Fruit fly (Drosophila melanogaster) whole organism, embryonic: Measurements from ENCODE around the gene Cpr67Fa1.

ENCODE experiments used
- Abd-B ChIP-seq: fragments of 200-800 bp; sonication (Bioruptor generic); optimal IDR thresholded peaks from 2 replicates; lab custom pipeline; 2018; ENCODE audit warnings: missing biosample characterization, mild to moderate bottlenecking, missing genetic modification characterization, moderate library complexity
- Antp ChIP-seq: fragments of 200-800 bp; sonication (Bioruptor generic); optimal IDR thresholded peaks from 3 replicates; lab custom pipeline; 2016; ENCODE audit warnings: missing biosample characterization, missing genetic modification characterization
- CG10321 ChIP-seq: fragments of 200-800 bp; sonication (Bioruptor generic); IDR thresholded peaks from 2 replicates; pipeline ENCODE4 v1.3.6; 2022; ENCODE audit warnings: missing biosample characterization, missing genetic modification characterization
- CG10979 ChIP-seq: fragments of 200-800 bp; sonication (Bioruptor generic); optimal IDR thresholded peaks from 2 replicates; lab custom pipeline; 2018; ENCODE audit warnings: missing biosample characterization, mild to moderate bottlenecking, missing genetic modification characterization, moderate library complexity
- CG11093 ChIP-seq: fragments of 200-800 bp; sonication (Bioruptor generic); IDR thresholded peaks from 3 replicates; pipeline ENCODE4 v1.3.6; 2022; ENCODE audit warnings: missing biosample characterization, missing genetic modification characterization
- CG11247 ChIP-seq: fragments of 200-800 bp; sonication (Bioruptor generic); IDR thresholded peaks from 2 replicates; pipeline ENCODE4 v1.3.6; 2022; ENCODE audit warnings: missing biosample characterization, missing genetic modification characterization
- CG11504 ChIP-seq: fragments of 200-800 bp; sonication (Bioruptor generic); optimal IDR thresholded peaks from 3 replicates; lab custom pipeline; 2019; ENCODE audit warnings: missing biosample characterization, mild to moderate bottlenecking, missing genetic modification characterization, moderate library complexity
- CG12219 ChIP-seq: fragments of 200-800 bp; sonication (Bioruptor generic); optimal IDR thresholded peaks from 3 replicates; lab custom pipeline; 2018; ENCODE audit warnings: missing biosample characterization, mild to moderate bottlenecking, missing genetic modification characterization
- CG12942 ChIP-seq: fragments of 200-800 bp; sonication (Bioruptor generic); optimal IDR thresholded peaks from 3 replicates; lab custom pipeline; 2016; ENCODE audit warnings: missing biosample characterization, missing genetic modification characterization
- CG14050 ChIP-seq: fragments of 200-800 bp; sonication (Bioruptor generic); IDR thresholded peaks from 3 replicates; pipeline ENCODE4 v1.3.6; 2022; ENCODE audit warnings: missing biosample characterization, missing genetic modification characterization
- CG14710 ChIP-seq: fragments of 200-800 bp; sonication (Bioruptor generic); optimal IDR thresholded peaks from 3 replicates; lab custom pipeline; 2019; ENCODE audit warnings: missing biosample characterization, mild to moderate bottlenecking, missing genetic modification characterization, moderate library complexity
- CG1832 ChIP-seq: fragments of 200-800 bp; sonication (Bioruptor generic); optimal IDR thresholded peaks from 2 replicates; lab custom pipeline; 2017; ENCODE audit warnings: missing biosample characterization, mild to moderate bottlenecking, missing genetic modification characterization, inconsistent platforms
- CG2199 ChIP-seq: fragments of 200-800 bp; sonication (Bioruptor generic); IDR thresholded peaks from 3 replicates; pipeline ENCODE4 v1.3.6; 2022; ENCODE audit warnings: missing biosample characterization, missing genetic modification characterization
- CG30020 ChIP-seq: fragments of 200-800 bp; optimal IDR thresholded peaks from 2 replicates; lab custom pipeline; 2019; ENCODE audit warnings: missing biosample characterization, mild to moderate bottlenecking, missing genetic modification characterization, moderate library complexity
- CG3065 ChIP-seq: fragments of 200-800 bp; sonication (Bioruptor generic); optimal IDR thresholded peaks from 2 replicates; lab custom pipeline; 2016; ENCODE audit warnings: missing biosample characterization, missing genetic modification characterization
- CG34422 ChIP-seq: fragments of 200-800 bp; sonication (Bioruptor generic); IDR thresholded peaks from 3 replicates; pipeline ENCODE4 v1.3.6; 2022; ENCODE audit warnings: missing biosample characterization, missing genetic modification characterization
- CG42726 ChIP-seq: fragments of 200-800 bp; sonication (Bioruptor generic); IDR thresholded peaks from 2 replicates; pipeline ENCODE4 v1.3.6; 2022; ENCODE audit warnings: missing biosample characterization, missing genetic modification characterization; ENCODE audit not compliant: partially characterized antibody
- CG5180 ChIP-seq: fragments of 200-800 bp; sonication (Bioruptor generic); optimal IDR thresholded peaks from 3 replicates; lab custom pipeline; 2017; ENCODE audit warnings: missing biosample characterization, missing genetic modification characterization, mild to moderate bottlenecking, moderate library complexity, missing genetic modification reagents
- Dek ChIP-seq: fragments of 200-800 bp; sonication (Bioruptor generic); optimal IDR thresholded peaks from 3 replicates; lab custom pipeline; 2019; ENCODE audit warnings: missing biosample characterization, mild to moderate bottlenecking, missing genetic modification characterization, moderate library complexity
- Elba2 ChIP-seq: fragments of 200-800 bp; sonication (Bioruptor generic); optimal IDR thresholded peaks from 3 replicates; lab custom pipeline; 2016; ENCODE audit warnings: missing biosample characterization, missing genetic modification characterization
- Hr51 ChIP-seq, 2 experiments: fragments of 200-800 bp; sonication (Bioruptor generic); optimal IDR thresholded peaks; 2 replicates in 1 of 2; 3 replicates in 1 of 2; lab custom pipeline; 2016 to 2018; ENCODE audit warnings: missing biosample characterization in 2 of 2, missing genetic modification characterization in 2 of 2, mild to moderate bottlenecking in 1 of 2, moderate library complexity in 1 of 2
- Max ChIP-seq: fragments of 200-800 bp; sonication (Bioruptor generic); optimal IDR thresholded peaks from 2 replicates; lab custom pipeline; 2016; ENCODE audit warnings: missing biosample characterization, mild to moderate bottlenecking, missing genetic modification characterization
- Scr ChIP-seq: fragments of 200-800 bp; sonication (Bioruptor generic); IDR thresholded peaks from 2 replicates; pipeline ENCODE4 v1.3.6; 2022; ENCODE audit warnings: missing biosample characterization, missing genetic modification characterization; ENCODE audit not compliant: partially characterized antibody
- Sox100B ChIP-seq: fragments of 200-800 bp; sonication (Bioruptor generic); optimal IDR thresholded peaks from 3 replicates; lab custom pipeline; 2018; ENCODE audit warnings: missing biosample characterization, mild to moderate bottlenecking, missing genetic modification characterization
- Xrp1 ChIP-seq: fragments of 200-800 bp; sonication (Bioruptor generic); IDR thresholded peaks from 2 replicates; pipeline ENCODE4 v1.3.6; 2022; ENCODE audit warnings: missing biosample characterization, missing genetic modification characterization
- aop ChIP-seq: fragments of 200-800 bp; sonication (Bioruptor generic); IDR thresholded peaks from 2 replicates; pipeline ENCODE4 v1.3.6; 2022; ENCODE audit warnings: missing biosample characterization, missing genetic modification characterization
- bcd ChIP-seq: fragments of 200-800 bp; sonication (Bioruptor generic); optimal IDR thresholded peaks from 2 replicates; lab custom pipeline; 2017; ENCODE audit warnings: missing biosample characterization, mild to moderate bottlenecking, missing genetic modification characterization
- bowl ChIP-seq: fragments of 200-800 bp; sonication (Bioruptor generic); IDR thresholded peaks from 2 replicates; pipeline ENCODE4 v1.3.6; 2022; ENCODE audit warnings: missing biosample characterization, missing genetic modification characterization
- ci ChIP-seq: fragments of 200-800 bp; sonication (Bioruptor generic); IDR thresholded peaks from 3 replicates; pipeline ENCODE4 v1.3.6; 2022; ENCODE audit warnings: missing biosample characterization, missing genetic modification characterization
- cwo ChIP-seq: fragments of 200-800 bp; sonication (Bioruptor generic); optimal IDR thresholded peaks from 3 replicates; lab custom pipeline; 2017; ENCODE audit warnings: missing biosample characterization, missing genetic modification characterization, mild to moderate bottlenecking, moderate library complexity, missing genetic modification reagents
- gsb-n ChIP-seq: fragments of 200-800 bp; sonication (Bioruptor generic); optimal IDR thresholded peaks from 3 replicates; lab custom pipeline; 2018; ENCODE audit warnings: missing biosample characterization, mild to moderate bottlenecking, missing genetic modification characterization
- mld ChIP-seq: fragments of 200-800 bp; sonication (Bioruptor generic); IDR thresholded peaks from 3 replicates; pipeline ENCODE4 v1.3.6; 2022; ENCODE audit warnings: missing biosample characterization, missing genetic modification characterization; ENCODE audit not compliant: partially characterized antibody
- nerfin-1 ChIP-seq: fragments of 200-800 bp; sonication (Bioruptor generic); optimal IDR thresholded peaks from 3 replicates; lab custom pipeline; 2019; ENCODE audit warnings: missing biosample characterization, mild to moderate bottlenecking, missing genetic modification characterization, moderate library complexity
- oc ChIP-seq: fragments of 200-800 bp; sonication (Bioruptor generic); optimal IDR thresholded peaks from 2 replicates; lab custom pipeline; 2018; ENCODE audit warnings: missing biosample characterization, mild to moderate bottlenecking, missing genetic modification characterization, moderate library complexity
- pan ChIP-seq, 4 experiments: fragments of >200 bp in 3 of 4; fragments of 200-800 bp in 1 of 4; sonication (Bioruptor generic) in 1 of 4; optimal IDR thresholded peaks in 3 of 4; IDR thresholded peaks in 1 of 4; 2 replicates each; pipeline versions ENCODE4 v1.3.6 to Lab custom; 2017 to 2022; ENCODE audit warnings: missing biosample characterization in 2 of 4, missing genetic modification characterization in 2 of 4, mixed read lengths in 1 of 4
- pfk ChIP-seq: fragments of 200-800 bp; sonication (Bioruptor generic); optimal IDR thresholded peaks from 2 replicates; lab custom pipeline; 2018; ENCODE audit warnings: missing biosample characterization, mild to moderate bottlenecking, missing genetic modification characterization, moderate library complexity
- pita ChIP-seq: fragments of 200-800 bp; sonication (Bioruptor generic); optimal IDR thresholded peaks from 2 replicates; lab custom pipeline; 2017; ENCODE audit warnings: missing biosample characterization, mild to moderate bottlenecking, missing genetic modification characterization
- pros ChIP-seq: fragments of 200-800 bp; sonication (Bioruptor generic); optimal IDR thresholded peaks from 3 replicates; lab custom pipeline; 2019; ENCODE audit warnings: missing biosample characterization, mild to moderate bottlenecking, missing genetic modification characterization, moderate library complexity
- ranshi ChIP-seq: fragments of 200-800 bp; sonication (Bioruptor generic); IDR thresholded peaks from 2 replicates; pipeline ENCODE4 v1.3.6; 2022; ENCODE audit warnings: missing biosample characterization, missing genetic modification characterization
- sc ChIP-seq, 3 experiments: fragments of >200 bp in 2 of 3; fragments of 200-800 bp in 1 of 3; sonication (Bioruptor generic) in 1 of 3; optimal IDR thresholded peaks; 2 replicates in 2 of 3; 3 replicates in 1 of 3; lab custom pipeline; 2017; ENCODE audit warnings: mild to moderate bottlenecking in 1 of 3, missing biosample characterization in 1 of 3, missing genetic modification characterization in 1 of 3, missing genetic modification reagents in 1 of 3
- sens ChIP-seq: fragments of 200-800 bp; sonication (Bioruptor generic); peaks from one replicate; lab custom pipeline; 2016; ENCODE audit warnings: missing biosample characterization, missing genetic modification characterization
- sens-2 ChIP-seq: fragments of 200-800 bp; sonication (Bioruptor generic); IDR thresholded peaks from 2 replicates; pipeline ENCODE4 v1.3.6; 2022; ENCODE audit warnings: missing biosample characterization, missing genetic modification characterization
- tll ChIP-seq, 2 experiments: fragments of 200-800 bp in 1 of 2; fragments of >200 bp in 1 of 2; sonication (Bioruptor generic) in 1 of 2; optimal IDR thresholded peaks; 2 replicates each; lab custom pipeline; 2017 to 2019; ENCODE audit warnings: missing biosample characterization in 2 of 2, missing genetic modification characterization in 2 of 2, mild to moderate bottlenecking in 1 of 2, moderate library complexity in 1 of 2
- tna ChIP-seq: fragments of 200-800 bp; sonication (Bioruptor generic); IDR thresholded peaks from 2 replicates; pipeline ENCODE4 v1.3.6; 2022; ENCODE audit warnings: missing biosample characterization, missing genetic modification characterization; ENCODE audit not compliant: partially characterized antibody
- trh ChIP-seq: fragments of 200-800 bp; sonication (Bioruptor generic); optimal IDR thresholded peaks from 2 replicates; lab custom pipeline; 2016; ENCODE audit warnings: missing biosample characterization, missing genetic modification characterization
- unc-4 ChIP-seq: fragments of 200-800 bp; sonication (Bioruptor generic); IDR thresholded peaks from 2 replicates; pipeline ENCODE4 v1.3.6; 2022; ENCODE audit warnings: missing biosample characterization, missing genetic modification characterization; ENCODE audit not compliant: partially characterized antibody
- vvl ChIP-seq: fragments of 200-800 bp; sonication (Bioruptor generic); IDR thresholded peaks from 2 replicates; pipeline ENCODE4 v1.3.6; 2022; ENCODE audit warnings: missing biosample characterization, missing genetic modification characterization

The Cpr67Fa1 gene

dm6 chr3L:10889692-10890089 lies at the start of gene Cpr67Fa1:
TSS of gene Cpr67Fa1 (plus strand) at chr3L:10889990.
- peak in 1 of 2 experiments; percentile 22 for TF ChIP-seq Hr51 (GFP tag; optimal IDR thresholded peaks at IDR 0.05; lab: Kevin White, UChicago)
- no peak for TF ChIP-seq Scr (GFP tag; lab: Robert Waterston, UW)
- TF ChIP-seq CG11504, result peak; percentile 0
- TF ChIP-seq, all 482 proteins: peak for 2

- TF ChIP-seq CG5180 (GFP tag; lab: Kevin White, UChicago) (no peak), Antp (GFP tag; lab: Kevin White, UChicago) (no peak), gsb-n (tag; lab: Kevin White, UChicago) (peak; percentile 86), oc (tag; lab: Kevin White, UChicago) (peak; percentile 30), ci (GFP tag; lab: Robert Waterston, UW) (no peak), aop (no peak), CG14710 (tag; lab: Kevin White, UChicago) (no peak), Abd-B (GFP tag; lab: Kevin White, UChicago) (no peak), nerfin-1 (peak; percentile 48), CG10979 (tag; lab: Kevin White, UChicago) (no peak), CG14050 (no peak), tll (GFP tag; optimal IDR thresholded peaks at IDR 0.05; lab: Kevin White, UChicago) (no peak), tna (no peak), CG42726 (GFP tag; lab: Robert Waterston, UW) (no peak), bcd (no peak), CG12219 (GFP tag; lab: Kevin White, UChicago) (no peak), sens-2 (GFP tag; lab: Robert Waterston, UW) (no peak), Max (no peak), mld (GFP tag; lab: Robert Waterston, UW) (0 out of 3 replicates have a peak, but pooled peaks have one; percentile 10), unc-4 (GFP tag; lab: Robert Waterston, UW) (no peak), pros (GFP tag; lab: Kevin White, UChicago) (peak; percentile 84), CG11247 (no peak), pita (GFP tag; lab: Kevin White, UChicago) (no peak), sens (GFP tag; lab: Kevin White, UChicago) (peak; percentile 59), CG30020 (tag; lab: Kevin White, UChicago) (no peak), CG1832 (no peak), cwo (GFP tag; lab: Kevin White, UChicago) (no peak)
Measured at dm6 chr3L:10840867-10841266, 48.9 kb upstream of the Cpr67Fa1 start.

- TF ChIP-seq ranshi (GFP tag; lab: Robert Waterston, UW), result 0 out of 2 replicates have a peak, but pooled peaks have one; percentile 6
- no peak for TF ChIP-seq CG34422 (GFP tag; lab: Robert Waterston, UW)
- 0 out of 2 replicates have a peak, but pooled peaks have one; percentile 6 for TF ChIP-seq CG10321 (GFP tag; lab: Robert Waterston, UW)
- no peak for TF ChIP-seq Xrp1 (GFP tag; lab: Robert Waterston, UW)
- TF ChIP-seq Sox100B, result no peak
- TF ChIP-seq pita (GFP tag; lab: Kevin White, UChicago), result no peak
- TF ChIP-seq CG11093 (GFP tag; lab: Robert Waterston, UW), result no peak
- TF ChIP-seq pan (optimal IDR thresholded peaks at IDR 0.05; lab: Kevin White, UChicago), result no peak
- no peak for TF ChIP-seq pan (GFP tag; optimal IDR thresholded peaks at IDR 0.05 in 1 of 2, IDR thresholded peaks at IDR 0.05 in 1 of 2)
- no peak for TF ChIP-seq Elba2 (GFP tag; lab: Kevin White, UChicago)
- 0 out of 3 replicates have a peak, but pooled peaks have one; percentile 53 for TF ChIP-seq CG2199
- peak; percentile 78 for TF ChIP-seq pros (GFP tag; lab: Kevin White, UChicago)
- no peak for TF ChIP-seq trh (GFP tag; lab: Kevin White, UChicago)
- no peak for TF ChIP-seq CG12942 (GFP tag; lab: Kevin White, UChicago)
- no peak for TF ChIP-seq Dek
- TF ChIP-seq vvl (GFP tag; lab: Robert Waterston, UW), result 0 out of 2 replicates have a peak, but pooled peaks have one; percentile 12
- TF ChIP-seq bowl, result no peak
- no peak for TF ChIP-seq pfk (GFP tag; lab: Kevin White, UChicago)
- TF ChIP-seq sc (optimal IDR thresholded peaks at IDR 0.05; lab: Kevin White, UChicago), result no peak
- no peak for TF ChIP-seq sc (GFP tag; optimal IDR thresholded peaks at IDR 0.05; lab: Kevin White, UChicago)
- no peak for TF ChIP-seq CG3065
Measured at dm6 chr3L:10841905-10842304, 47.9 kb upstream of the Cpr67Fa1 start.
